Worm (Caenorhabditis elegans) whole organism, late embryonic: ENCODE results near the gene ZK546.19.

Source experiments
- C38D4.7 ChIP-seq: fragments of 200-800 bp; sonication (Bioruptor generic); optimal IDR thresholded peaks from 2 replicates; lab custom pipeline; 2018; ENCODE audit warnings: mild to moderate bottlenecking, missing genetic modification characterization, moderate library complexity, missing compliant biosample characterization
- K09A11.1 ChIP-seq: sonication (generic microtip); optimal IDR thresholded peaks from 2 replicates; lab custom pipeline; 2017; ENCODE audit warnings: antibody characterized with exemption, mild to moderate bottlenecking, missing genetic modification characterization, missing compliant biosample characterization; ENCODE audit not compliant: insufficient read depth
- T23F11.4 ChIP-seq: fragments of 200-800 bp; sonication (Bioruptor generic); optimal IDR thresholded peaks from 2 replicates; lab custom pipeline; 2018; ENCODE audit warnings: mild to moderate bottlenecking, missing genetic modification characterization, missing compliant biosample characterization
- ama-1 ChIP-seq: fragments of 150-350 bp; optimal IDR thresholded peaks from 2 replicates; lab custom pipeline; 2014
- ceh-14 ChIP-seq: sonication (generic microtip); optimal IDR thresholded peaks from 2 replicates; lab custom pipeline; 2016; ENCODE audit warnings: missing genotype, missing genetic modification characterization, missing compliant biosample characterization
- ceh-18 ChIP-seq: sonication (generic microtip); optimal IDR thresholded peaks from 2 replicates; lab custom pipeline; 2016; ENCODE audit warnings: missing genetic modification characterization, missing compliant biosample characterization
- ceh-22 ChIP-seq: sonication (generic microtip); optimal IDR thresholded peaks from 2 replicates; lab custom pipeline; 2017; ENCODE audit warnings: missing biosample characterization, missing genetic modification characterization
- ceh-24 ChIP-seq: sonication (generic microtip); optimal IDR thresholded peaks from 2 replicates; lab custom pipeline; 2016; ENCODE audit warnings: mild to moderate bottlenecking, missing genetic modification characterization, missing compliant biosample characterization
- ceh-30 ChIP-seq: fragments of 150-350 bp; optimal IDR thresholded peaks from 2 replicates; lab custom pipeline; 2014; ENCODE audit warnings: missing biosample characterization, missing genetic modification characterization
- ceh-45 ChIP-seq: fragments of 200-800 bp; sonication (Bioruptor generic); IDR thresholded peaks from 2 replicates; pipeline ENCODE4 v1.3.6; 2022; ENCODE audit warnings: missing genetic modification reagents, missing genetic modification characterization, missing compliant biosample characterization
- ceh-9 ChIP-seq: sonication (generic microtip); optimal IDR thresholded peaks from 2 replicates; lab custom pipeline; 2016; ENCODE audit warnings: mild to moderate bottlenecking, missing genetic modification characterization, inconsistent platforms, missing compliant biosample characterization
- che-1 ChIP-seq: sonication (generic microtip); optimal IDR thresholded peaks from 2 replicates; lab custom pipeline; 2016; ENCODE audit warnings: mild to moderate bottlenecking, missing genetic modification characterization, missing compliant biosample characterization
- dmd-4 ChIP-seq: sonication (generic microtip); optimal IDR thresholded peaks from 2 replicates; lab custom pipeline; 2016; ENCODE audit warnings: borderline replicate concordance, missing genetic modification characterization, missing compliant biosample characterization
- elt-2 ChIP-seq: sonication (generic microtip); optimal IDR thresholded peaks from 2 replicates; lab custom pipeline; 2016; ENCODE audit warnings: missing genetic modification reagents, missing genetic modification characterization, missing compliant biosample characterization
- elt-4 ChIP-seq: sonication (generic microtip); optimal IDR thresholded peaks from 2 replicates; lab custom pipeline; 2016; ENCODE audit warnings: missing genetic modification characterization, missing compliant biosample characterization
- ets-4 ChIP-seq: sonication (generic microtip); optimal IDR thresholded peaks from 2 replicates; lab custom pipeline; 2016; ENCODE audit warnings: missing genetic modification characterization, missing compliant biosample characterization
- eyg-1 ChIP-seq: sonication (generic microtip); optimal IDR thresholded peaks from 2 replicates; lab custom pipeline; 2016; ENCODE audit warnings: missing genotype, missing genetic modification characterization, missing compliant biosample characterization
- fax-1 ChIP-seq: sonication (generic microtip); optimal IDR thresholded peaks from 2 replicates; lab custom pipeline; 2016; ENCODE audit warnings: missing genotype, missing genetic modification characterization, missing compliant biosample characterization
- fkh-6 ChIP-seq: sonication (generic microtip); optimal IDR thresholded peaks from 2 replicates; lab custom pipeline; 2016; ENCODE audit warnings: missing genetic modification characterization, missing compliant biosample characterization
- gmeb-2 ChIP-seq: sonication (generic microtip); optimal IDR thresholded peaks from 2 replicates; lab custom pipeline; 2016; ENCODE audit warnings: missing genetic modification characterization, inconsistent platforms, missing compliant biosample characterization
- hlh-15 ChIP-seq: sonication (generic microtip); optimal IDR thresholded peaks from 2 replicates; lab custom pipeline; 2016; ENCODE audit warnings: missing genetic modification characterization, missing compliant biosample characterization
- hlh-6 ChIP-seq: sonication (generic microtip); optimal IDR thresholded peaks from 2 replicates; lab custom pipeline; 2016; ENCODE audit warnings: missing genotype, missing genetic modification characterization, missing compliant biosample characterization
- hlh-8 ChIP-seq: sonication (generic microtip); optimal IDR thresholded peaks from 2 replicates; lab custom pipeline; 2016; ENCODE audit warnings: missing genotype, missing genetic modification characterization, missing compliant biosample characterization
- lim-6 ChIP-seq: sonication (generic microtip); optimal IDR thresholded peaks from 2 replicates; lab custom pipeline; 2016; ENCODE audit warnings: missing genetic modification characterization, missing compliant biosample characterization
- madf-2 ChIP-seq: sonication (generic microtip); optimal IDR thresholded peaks from 2 replicates; lab custom pipeline; 2017; ENCODE audit warnings: missing genetic modification characterization, missing compliant biosample characterization
- nfya-1 ChIP-seq: sonication (generic microtip); optimal IDR thresholded peaks from 2 replicates; lab custom pipeline; 2017; ENCODE audit warnings: missing genetic modification characterization, mild to moderate bottlenecking, missing compliant biosample characterization, antibody characterized with exemption, moderate library complexity
- nhr-11 ChIP-seq: fragments of 150-350 bp; optimal IDR thresholded peaks from 2 replicates; lab custom pipeline; 2014; ENCODE audit warnings: missing biosample characterization, missing genetic modification characterization
- npax-4 ChIP-seq: sonication (generic microtip); optimal IDR thresholded peaks from 2 replicates; lab custom pipeline; 2016; ENCODE audit warnings: missing genetic modification characterization, missing compliant biosample characterization
- pag-3 ChIP-seq: sonication (generic microtip); optimal IDR thresholded peaks from 2 replicates; lab custom pipeline; 2016; ENCODE audit warnings: missing compliant biosample characterization, missing genetic modification characterization, borderline replicate concordance
- pha-2 ChIP-seq: sonication (generic microtip); optimal IDR thresholded peaks from 2 replicates; lab custom pipeline; 2017; ENCODE audit warnings: mild to moderate bottlenecking, missing genetic modification characterization, missing compliant biosample characterization
- pqm-1 ChIP-seq: sonication (generic microtip); optimal IDR thresholded peaks from 2 replicates; lab custom pipeline; 2016; ENCODE audit warnings: missing genetic modification characterization, missing compliant biosample characterization
- pros-1 ChIP-seq: fragments of 150-350 bp; optimal IDR thresholded peaks from 2 replicates; lab custom pipeline; 2014; ENCODE audit warnings: missing biosample characterization, missing genetic modification reagents, missing genetic modification characterization
- sdc-2 ChIP-seq: sonication (generic microtip); optimal IDR thresholded peaks from 2 replicates; lab custom pipeline; 2016; ENCODE audit warnings: missing genotype, missing genetic modification characterization, missing compliant biosample characterization
- sox-2 ChIP-seq: fragments of 200-800 bp; sonication (Bioruptor generic); IDR thresholded peaks from 2 replicates; pipeline ENCODE4 v1.3.6; 2022; ENCODE audit warnings: missing genetic modification reagents, missing genetic modification characterization, missing compliant biosample characterization
- sox-4 ChIP-seq: sonication (generic microtip); optimal IDR thresholded peaks from 2 replicates; lab custom pipeline; 2017; ENCODE audit warnings: mild to moderate bottlenecking, missing genetic modification characterization, inconsistent platforms, missing compliant biosample characterization
- syd-9 ChIP-seq: sonication (generic microtip); optimal IDR thresholded peaks from 2 replicates; lab custom pipeline; 2016; ENCODE audit warnings: mild to moderate bottlenecking, missing genetic modification characterization, moderate library complexity, missing compliant biosample characterization
- tbx-2 ChIP-seq: sonication (generic microtip); optimal IDR thresholded peaks from 2 replicates; lab custom pipeline; 2016; ENCODE audit warnings: missing genetic modification characterization, missing compliant biosample characterization
- tbx-7 ChIP-seq: sonication (generic microtip); optimal IDR thresholded peaks from 2 replicates; lab custom pipeline; 2016; ENCODE audit warnings: missing genotype, missing genetic modification characterization, missing compliant biosample characterization
- ttx-3 ChIP-seq: sonication (generic microtip); optimal IDR thresholded peaks from 2 replicates; lab custom pipeline; 2016; ENCODE audit warnings: missing genetic modification reagents, missing genetic modification characterization, missing compliant biosample characterization
- unc-3 ChIP-seq, 2 experiments: fragments of 200-800 bp in 1 of 2; sonication (Bioruptor generic) in 1 of 2; sonication (generic microtip) in 1 of 2; conservative IDR thresholded peaks in 1 of 2; optimal IDR thresholded peaks in 1 of 2; 2 replicates each; pipeline versions ENCODE4 v1.3.6 to Lab custom; 2016 to 2022; ENCODE audit warnings: missing compliant biosample characterization in 2 of 2, missing genetic modification characterization in 2 of 2, missing genetic modification reagents in 1 of 2
- unc-42 ChIP-seq: sonication (generic microtip); optimal IDR thresholded peaks from 2 replicates; lab custom pipeline; 2016; ENCODE audit warnings: missing genotype, missing genetic modification characterization, missing compliant biosample characterization
- unc-55 ChIP-seq: sonication (generic microtip); optimal IDR thresholded peaks from 2 replicates; lab custom pipeline; 2017; ENCODE audit warnings: missing biosample characterization, missing genetic modification reagents, missing genetic modification characterization
- unc-86 ChIP-seq: sonication (generic microtip); optimal IDR thresholded peaks from 2 replicates; lab custom pipeline; 2016; ENCODE audit warnings: missing genetic modification characterization, missing compliant biosample characterization
- ztf-16 ChIP-seq: sonication (generic microtip); optimal IDR thresholded peaks from 2 replicates; lab custom pipeline; 2017; ENCODE audit warnings: missing genetic modification characterization, missing compliant biosample characterization

The ZK546.19 gene

ce11 chrII:4904778-4905177 is 36.7 kb upstream of the ZK546.19 start, which contains the start of gene btbd-10:
Gene btbd-10, plus strand, starts transcription at chrII:4905008.
- no peak for TF ChIP-seq syd-9 (tag; lab: Kevin White, UChicago)
- TF ChIP-seq ama-1 (lab: Kevin White, UChicago): no peak
- no peak for TF ChIP-seq elt-4 (tag; lab: Kevin White, UChicago)
- TF ChIP-seq T23F11.4 (GFP tag; lab: Kevin White, UChicago): no peak
- TF ChIP-seq sox-4 (tag; lab: Kevin White, UChicago): no peak
- no peak for TF ChIP-seq sox-2
- TF ChIP-seq madf-2 (tag; lab: Kevin White, UChicago): no peak
- TF ChIP-seq tbx-2 (tag; lab: Kevin White, UChicago): no peak
- TF ChIP-seq tbx-7 (tag; lab: Kevin White, UChicago): no peak
- no peak for TF ChIP-seq ceh-18
- TF ChIP-seq unc-86 (tag; lab: Kevin White, UChicago): no peak
- no peak for TF ChIP-seq fax-1 (tag; lab: Kevin White, UChicago)
- no peak for TF ChIP-seq ets-4 (tag; lab: Kevin White, UChicago)
- TF ChIP-seq pros-1: no peak
- no peak for TF ChIP-seq gmeb-2 (tag; lab: Kevin White, UChicago)
- no peak for TF ChIP-seq pqm-1 (tag; lab: Kevin White, UChicago)
- TF ChIP-seq lim-6: no peak
- TF ChIP-seq unc-3 (GFP tag; conservative IDR thresholded peaks at IDR 0.05; lab: Robert Waterston, UW): no peak
- TF ChIP-seq unc-3 (tag; optimal IDR thresholded peaks at IDR 0.05; lab: Kevin White, UChicago): no peak
- no peak for TF ChIP-seq fkh-6 (tag; lab: Kevin White, UChicago)
- no peak for TF ChIP-seq ceh-24 (tag; lab: Kevin White, UChicago)

- TF ChIP-seq C38D4.7 (no peak), pqm-1 (tag; lab: Kevin White, UChicago) (no peak), pros-1 (no peak), fax-1 (tag; lab: Kevin White, UChicago) (no peak), ceh-22 (no peak), npax-4 (tag; lab: Kevin White, UChicago) (no peak), hlh-8 (tag; lab: Kevin White, UChicago) (no peak), fkh-6 (tag; lab: Kevin White, UChicago) (no peak), gmeb-2 (tag; lab: Kevin White, UChicago) (no peak), ceh-24 (tag; lab: Kevin White, UChicago) (no peak), sox-4 (tag; lab: Kevin White, UChicago) (no peak), ama-1 (lab: Kevin White, UChicago) (no peak), ceh-9 (tag; lab: Kevin White, UChicago) (no peak), ztf-16 (tag; lab: Kevin White, UChicago) (no peak), hlh-15 (no peak), syd-9 (tag; lab: Kevin White, UChicago) (no peak)
These were observed 36.2 kb upstream of the ZK546.19 start for ce11 chrII:4905331-4905730.

ce11 chrII:4905883-4906282 is 35.6 kb upstream of the ZK546.19 start:
- no peak for TF ChIP-seq ceh-18
- no peak for TF ChIP-seq ttx-3

ce11 chrII:4908160-4908559 is 33.4 kb upstream of the ZK546.19 start:
- TF ChIP-seq unc-42 (tag; lab: Kevin White, UChicago): peak; percentile 38
- TF ChIP-seq elt-2 (tag; lab: Kevin White, UChicago): peak; percentile 22
- no peak for TF ChIP-seq nhr-11 (tag; lab: Kevin White, UChicago)
- TF ChIP-seq ceh-22: peak; percentile 19
- peak; percentile 48 for TF ChIP-seq unc-55
- TF ChIP-seq ceh-14: no peak

- TF ChIP-seq tbx-7 (tag; lab: Kevin White, UChicago): no peak
- TF ChIP-seq unc-3 (GFP tag; conservative IDR thresholded peaks at IDR 0.05; lab: Robert Waterston, UW): no peak
- TF ChIP-seq unc-3 (tag; optimal IDR thresholded peaks at IDR 0.05; lab: Kevin White, UChicago): no peak
- TF ChIP-seq eyg-1: no peak
- TF ChIP-seq elt-4 (tag; lab: Kevin White, UChicago): no peak
- TF ChIP-seq pag-3 (tag; lab: Kevin White, UChicago): no peak
- TF ChIP-seq nfya-1 (tag; lab: Kevin White, UChicago): no peak
- TF ChIP-seq che-1: no peak
- no peak for TF ChIP-seq K09A11.1 (tag; lab: Kevin White, UChicago)
- TF ChIP-seq ceh-30 (tag; lab: Kevin White, UChicago): no peak
- TF ChIP-seq dmd-4 (tag; lab: Kevin White, UChicago): no peak
- TF ChIP-seq sox-4 (tag; lab: Kevin White, UChicago): no peak
- no peak for TF ChIP-seq hlh-8 (tag; lab: Kevin White, UChicago)
- no peak for TF ChIP-seq ceh-18
- TF ChIP-seq ceh-9 (tag; lab: Kevin White, UChicago): no peak
- TF ChIP-seq sdc-2 (tag; lab: Kevin White, UChicago): no peak
- no peak for TF ChIP-seq sox-2
- no peak for TF ChIP-seq hlh-6 (tag; lab: Kevin White, UChicago)
- no peak for TF ChIP-seq pha-2 (tag; lab: Kevin White, UChicago)
- no peak for TF ChIP-seq ceh-45 (GFP tag; lab: Robert Waterston, UW)
- no peak for TF ChIP-seq syd-9 (tag; lab: Kevin White, UChicago)
These were observed 27.3 kb upstream of the ZK546.19 start, which contains the start of gene R05F9.11 for ce11 chrII:4914214-4914613. Gene R05F9.11, minus strand, starts transcription at chrII:4914218.
